Fruit fly (Drosophila melanogaster) whole organism, embryonic: ENCODE data around the gene CG10560.
A peak's percentile ranks its signal among the peaks of the same experiment; 100 is the strongest.

Source experiments
- ATbp ChIP-seq: fragments of 200-800 bp; sonication (Bioruptor generic); optimal IDR thresholded peaks from 2 replicates; lab custom pipeline; 2017; ENCODE audit warnings: missing biosample characterization, mild to moderate bottlenecking, missing genetic modification characterization, missing genetic modification reagents
- BtbVII ChIP-seq: fragments of 200-800 bp; sonication (Bioruptor generic); optimal IDR thresholded peaks from 3 replicates; lab custom pipeline; 2017; ENCODE audit warnings: missing biosample characterization, mild to moderate bottlenecking, missing genetic modification characterization
- CG10147 ChIP-seq: fragments of 200-800 bp; sonication (Bioruptor generic); optimal IDR thresholded peaks from 2 replicates; lab custom pipeline; 2019; ENCODE audit warnings: missing biosample characterization, mild to moderate bottlenecking, missing genetic modification characterization, moderate library complexity
- CG10959 ChIP-seq: fragments of 200-800 bp; sonication (Bioruptor generic); IDR thresholded peaks from 2 replicates; pipeline ENCODE4 v1.3.6; 2022; ENCODE audit warnings: missing biosample characterization, missing genetic modification characterization
- CG11695 ChIP-seq: fragments of 200-800 bp; sonication (Bioruptor generic); IDR thresholded peaks from 3 replicates; pipeline ENCODE4 v1.3.6; 2022; ENCODE audit warnings: missing biosample characterization, missing genetic modification characterization
- CG12659 ChIP-seq: fragments of 200-800 bp; sonication (Bioruptor generic); optimal IDR thresholded peaks from 3 replicates; lab custom pipeline; 2017; ENCODE audit warnings: mild to moderate bottlenecking, missing biosample characterization, missing genetic modification reagents, missing genetic modification characterization
- CG13296 ChIP-seq: fragments of 200-800 bp; sonication (Bioruptor generic); optimal IDR thresholded peaks from 3 replicates; lab custom pipeline; 2018; ENCODE audit warnings: missing biosample characterization, mild to moderate bottlenecking, missing genetic modification characterization
- CG13424 ChIP-seq: fragments of 200-800 bp; sonication (Bioruptor generic); optimal IDR thresholded peaks from 2 replicates; lab custom pipeline; 2019; ENCODE audit warnings: missing biosample characterization, mild to moderate bottlenecking, missing genetic modification characterization, moderate library complexity
- CG13894 ChIP-seq: fragments of 200-800 bp; sonication (Bioruptor generic); optimal IDR thresholded peaks from 3 replicates; lab custom pipeline; 2018; ENCODE audit warnings: missing biosample characterization, mild to moderate bottlenecking, missing genetic modification characterization, moderate library complexity
- CG15514 ChIP-seq: fragments of 200-800 bp; sonication (Bioruptor generic); optimal IDR thresholded peaks from 3 replicates; lab custom pipeline; 2017; ENCODE audit warnings: missing biosample characterization, missing genetic modification characterization, mild to moderate bottlenecking, moderate library complexity, missing genetic modification reagents
- CG16779 ChIP-seq: fragments of 200-800 bp; sonication (Bioruptor generic); IDR thresholded peaks from 2 replicates; pipeline ENCODE4 v1.3.6; 2022; ENCODE audit warnings: missing biosample characterization, missing genetic modification characterization
- CG16813 ChIP-seq: fragments of 200-800 bp; sonication (Bioruptor generic); IDR thresholded peaks from 3 replicates; pipeline ENCODE4 v1.3.6; 2022; ENCODE audit warnings: missing biosample characterization, missing genetic modification characterization; ENCODE audit not compliant: partially characterized antibody
- CG17385 ChIP-seq: fragments of 200-800 bp; sonication (Bioruptor generic); optimal IDR thresholded peaks from 3 replicates; lab custom pipeline; 2018; ENCODE audit warnings: missing biosample characterization, mild to moderate bottlenecking, missing genetic modification characterization
- CG17802 ChIP-seq: fragments of 200-800 bp; sonication (Bioruptor generic); optimal IDR thresholded peaks from 2 replicates; lab custom pipeline; 2018; ENCODE audit warnings: missing biosample characterization, mild to moderate bottlenecking, missing genetic modification characterization, moderate library complexity
- CG18599 ChIP-seq: fragments of 200-800 bp; sonication (Bioruptor generic); optimal IDR thresholded peaks from 3 replicates; lab custom pipeline; 2017; ENCODE audit warnings: missing biosample characterization, missing genetic modification characterization, mild to moderate bottlenecking, moderate library complexity, missing genetic modification reagents
- CG2678 ChIP-seq: fragments of 200-800 bp; sonication (Bioruptor generic); optimal IDR thresholded peaks from 3 replicates; lab custom pipeline; 2019; ENCODE audit warnings: missing biosample characterization, mild to moderate bottlenecking, missing genetic modification characterization, moderate library complexity
- CG3281 ChIP-seq: fragments of 200-800 bp; sonication (Bioruptor generic); optimal IDR thresholded peaks from 3 replicates; lab custom pipeline; 2017; ENCODE audit warnings: missing biosample characterization, mild to moderate bottlenecking, missing genetic modification characterization
- CG34376 ChIP-seq: fragments of 200-800 bp; sonication (Bioruptor generic); optimal IDR thresholded peaks from 2 replicates; lab custom pipeline; 2018; ENCODE audit warnings: missing biosample characterization, mild to moderate bottlenecking, missing genetic modification characterization
- CG3726 ChIP-seq: fragments of 200-800 bp; sonication (Bioruptor generic); IDR thresholded peaks from 3 replicates; pipeline ENCODE4, ENCODE4 v1.3.6; 2022; ENCODE audit warnings: missing biosample characterization, missing genetic modification characterization
- CG3995 ChIP-seq: fragments of 200-800 bp; sonication (Bioruptor generic); optimal IDR thresholded peaks from 3 replicates; lab custom pipeline; 2016; ENCODE audit warnings: missing biosample characterization, missing genetic modification characterization
- CG4424 ChIP-seq: fragments of 200-800 bp; sonication (Bioruptor generic); optimal IDR thresholded peaks from 3 replicates; lab custom pipeline; 2016; ENCODE audit warnings: missing biosample characterization, missing genetic modification characterization
- CG6765 ChIP-seq: fragments of 200-800 bp; sonication (Bioruptor generic); optimal IDR thresholded peaks from 3 replicates; lab custom pipeline; 2017; ENCODE audit warnings: missing biosample characterization, mild to moderate bottlenecking, missing genetic modification characterization
- CG8089 ChIP-seq: fragments of 200-800 bp; sonication (Bioruptor generic); optimal IDR thresholded peaks from 3 replicates; lab custom pipeline; 2016; ENCODE audit warnings: missing biosample characterization, missing genetic modification characterization
- CrebB ChIP-seq: fragments of 200-800 bp; sonication (Bioruptor generic); optimal IDR thresholded peaks from 3 replicates; lab custom pipeline; 2018; ENCODE audit warnings: missing biosample characterization, mild to moderate bottlenecking, missing genetic modification characterization
- Dek ChIP-seq: fragments of 200-800 bp; sonication (Bioruptor generic); optimal IDR thresholded peaks from 3 replicates; lab custom pipeline; 2019; ENCODE audit warnings: missing biosample characterization, mild to moderate bottlenecking, missing genetic modification characterization, moderate library complexity
- Dip3 ChIP-seq: fragments of 200-800 bp; sonication (Bioruptor generic); optimal IDR thresholded peaks from 3 replicates; lab custom pipeline; 2016; ENCODE audit warnings: missing biosample characterization, missing genetic modification characterization
- Ets97D ChIP-seq: fragments of 200-800 bp; sonication (Bioruptor generic); optimal IDR thresholded peaks from 3 replicates; lab custom pipeline; 2016; ENCODE audit warnings: missing biosample characterization, missing genetic modification characterization
- Gug ChIP-seq: fragments of 200-800 bp; sonication (Bioruptor generic); IDR thresholded peaks from 4 replicates; pipeline ENCODE4 v1.3.6; 2022; ENCODE audit warnings: missing biosample characterization, missing genetic modification characterization
- H2.0 ChIP-seq: fragments of 200-800 bp; sonication (Bioruptor generic); IDR thresholded peaks from 2 replicates; pipeline ENCODE4 v1.3.6; 2022; ENCODE audit warnings: missing biosample characterization, missing genetic modification characterization
- Hmr ChIP-seq: fragments of 200-800 bp; sonication (Bioruptor generic); optimal IDR thresholded peaks from 3 replicates; lab custom pipeline; 2017; ENCODE audit warnings: mild to moderate bottlenecking, missing biosample characterization, missing genetic modification reagents, missing genetic modification characterization
- Jarid2 ChIP-seq: fragments of 200-800 bp; sonication (Bioruptor generic); optimal IDR thresholded peaks from 3 replicates; lab custom pipeline; 2017; ENCODE audit warnings: mild to moderate bottlenecking, missing biosample characterization, missing genetic modification reagents, missing genetic modification characterization
- PHDP ChIP-seq: fragments of 200-800 bp; sonication (Bioruptor generic); optimal IDR thresholded peaks from 3 replicates; lab custom pipeline; 2018; ENCODE audit warnings: missing biosample characterization, mild to moderate bottlenecking, missing genetic modification characterization, moderate library complexity
- Pdp1 ChIP-seq, 2 experiments: fragments of 200-800 bp; sonication (Bioruptor generic); optimal IDR thresholded peaks; 3 replicates each; lab custom pipeline; 2016; ENCODE audit warnings: missing biosample characterization in 2 of 2, missing genetic modification characterization in 2 of 2, mild to moderate bottlenecking in 1 of 2, moderate library complexity in 1 of 2
- YL-1 ChIP-seq: fragments of 200-800 bp; sonication (Bioruptor generic); optimal IDR thresholded peaks from 3 replicates; lab custom pipeline; 2017; ENCODE audit warnings: missing biosample characterization, mild to moderate bottlenecking, missing genetic modification characterization
- caup ChIP-seq: fragments of 200-800 bp; sonication (Bioruptor generic); optimal IDR thresholded peaks from 3 replicates; lab custom pipeline; 2017; ENCODE audit warnings: missing biosample characterization, mild to moderate bottlenecking, missing genetic modification characterization, moderate library complexity; ENCODE audit not compliant: severe bottlenecking
- dimm ChIP-seq: fragments of 200-800 bp; sonication (Bioruptor generic); IDR thresholded peaks from 2 replicates; pipeline ENCODE4 v1.3.6; 2022; ENCODE audit warnings: missing biosample characterization, missing genetic modification characterization
- gem ChIP-seq: fragments of 200-800 bp; sonication (Bioruptor generic); optimal IDR thresholded peaks from 2 replicates; lab custom pipeline; 2019; ENCODE audit warnings: missing biosample characterization, mild to moderate bottlenecking, missing genetic modification characterization, moderate library complexity
- h ChIP-seq: fragments of >200 bp; optimal IDR thresholded peaks from 2 replicates; lab custom pipeline; 2017
- mirr ChIP-seq: fragments of 200-800 bp; sonication (Bioruptor generic); optimal IDR thresholded peaks from 3 replicates; lab custom pipeline; 2018; ENCODE audit warnings: missing biosample characterization, mild to moderate bottlenecking, missing genetic modification characterization
- odd ChIP-seq: fragments of 200-800 bp; sonication (Bioruptor generic); optimal IDR thresholded peaks from 2 replicates; lab custom pipeline; 2017; ENCODE audit warnings: missing biosample characterization, mild to moderate bottlenecking, missing genetic modification characterization
- onecut ChIP-seq: fragments of 200-800 bp; sonication (Bioruptor generic); IDR thresholded peaks from 2 replicates; pipeline ENCODE4 v1.3.6; 2022; ENCODE audit warnings: missing biosample characterization, missing genetic modification characterization
- org-1 ChIP-seq: fragments of 200-800 bp; sonication (Bioruptor generic); optimal IDR thresholded peaks from 2 replicates; lab custom pipeline; 2017; ENCODE audit warnings: missing biosample characterization, missing genetic modification characterization
- pb ChIP-seq: fragments of 200-800 bp; sonication (Bioruptor generic); optimal IDR thresholded peaks from 3 replicates; lab custom pipeline; 2016; ENCODE audit warnings: missing biosample characterization, missing genetic modification characterization
- scrt ChIP-seq: fragments of 200-800 bp; sonication (Bioruptor generic); optimal IDR thresholded peaks from 2 replicates; lab custom pipeline; 2018; ENCODE audit warnings: missing biosample characterization, mild to moderate bottlenecking, missing genetic modification characterization, moderate library complexity
- sd ChIP-seq: fragments of 200-800 bp; sonication (Bioruptor generic); optimal IDR thresholded peaks from 3 replicates; lab custom pipeline; 2018; ENCODE audit warnings: missing biosample characterization, mild to moderate bottlenecking, missing genetic modification characterization, moderate library complexity
- sens ChIP-seq: fragments of 200-800 bp; sonication (Bioruptor generic); peaks from one replicate; lab custom pipeline; 2016; ENCODE audit warnings: missing biosample characterization, missing genetic modification characterization
- tll ChIP-seq, 2 experiments: fragments of 200-800 bp in 1 of 2; fragments of >200 bp in 1 of 2; sonication (Bioruptor generic) in 1 of 2; optimal IDR thresholded peaks; 2 replicates each; lab custom pipeline; 2017 to 2019; ENCODE audit warnings: missing biosample characterization in 2 of 2, missing genetic modification characterization in 2 of 2, mild to moderate bottlenecking in 1 of 2, moderate library complexity in 1 of 2
- trh ChIP-seq: fragments of 200-800 bp; sonication (Bioruptor generic); optimal IDR thresholded peaks from 2 replicates; lab custom pipeline; 2016; ENCODE audit warnings: missing biosample characterization, missing genetic modification characterization
- unc-4 ChIP-seq: fragments of 200-800 bp; sonication (Bioruptor generic); IDR thresholded peaks from 2 replicates; pipeline ENCODE4 v1.3.6; 2022; ENCODE audit warnings: missing biosample characterization, missing genetic modification characterization; ENCODE audit not compliant: partially characterized antibody
- zen ChIP-seq: fragments of 200-800 bp; sonication (Bioruptor generic); optimal IDR thresholded peaks from 3 replicates; lab custom pipeline; 2018; ENCODE audit warnings: missing biosample characterization, mild to moderate bottlenecking, missing genetic modification characterization, moderate library complexity

CG10560 gene

DNA sequence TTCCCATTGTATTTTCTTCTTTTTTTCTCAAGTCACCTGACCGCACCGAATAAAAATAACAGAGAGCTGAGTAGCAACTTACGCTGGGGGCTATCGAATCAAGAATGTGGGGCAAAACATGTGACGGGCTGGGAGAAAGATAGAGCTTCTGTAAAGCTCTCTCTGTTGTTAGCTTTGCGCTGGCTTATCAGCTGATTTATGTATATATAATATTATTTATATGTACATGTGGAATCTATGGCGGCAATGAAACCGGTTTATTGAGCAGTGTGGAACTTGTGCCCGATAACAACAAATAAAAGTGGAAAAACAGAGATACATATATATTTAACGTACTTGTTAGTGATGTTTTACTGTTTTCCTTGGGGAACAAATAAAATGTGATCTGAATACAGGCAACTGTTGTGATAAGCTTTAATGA, 27.0 kb downstream of the CG10560 start, which contains the start of gene CG31098 (continued):
- no peak for TF ChIP-seq H2.0 (GFP tag; lab: Robert Waterston, UW)
- TF ChIP-seq CG15514: peak; percentile 58
- TF ChIP-seq mirr: peak; percentile 76
- TF ChIP-seq CG17802 (tag; lab: Kevin White, UChicago): no peak
- TF ChIP-seq CG2678: peak; percentile 54
- peak; percentile 53 for TF ChIP-seq CG3281 (GFP tag; lab: Kevin White, UChicago)
- peak; percentile 53 for TF ChIP-seq CrebB (tag; lab: Kevin White, UChicago)
- TF ChIP-seq CG10959 (GFP tag; lab: Robert Waterston, UW): no peak
- no peak for TF ChIP-seq CG16813 (GFP tag; lab: Robert Waterston, UW)
- TF ChIP-seq ATbp (GFP tag; lab: Kevin White, UChicago): peak; percentile 39
- peak; percentile 48 for TF ChIP-seq CG18599 (GFP tag; lab: Kevin White, UChicago)
- TF ChIP-seq h: no peak
- peak; percentile 43; the same call in 1 of the 2 replicates for TF ChIP-seq unc-4 (GFP tag; lab: Robert Waterston, UW)
- TF ChIP-seq sd (tag; lab: Kevin White, UChicago): peak; percentile 95
- peak; percentile 30 for TF ChIP-seq scrt (GFP tag; lab: Kevin White, UChicago)
- TF ChIP-seq trh (GFP tag; lab: Kevin White, UChicago): no peak
- TF ChIP-seq PHDP: peak; percentile 60
- TF ChIP-seq CG11695 (GFP tag; lab: Robert Waterston, UW): no peak
- no peak for TF ChIP-seq Gug
- TF ChIP-seq CG3995: peak; percentile 72
- no peak for TF ChIP-seq Dip3 (GFP tag; lab: Kevin White, UChicago)
- TF ChIP-seq sens (GFP tag; lab: Kevin White, UChicago): peak; percentile 20
- no peak for TF ChIP-seq tll (GFP tag; optimal IDR thresholded peaks at IDR 0.05; lab: Kevin White, UChicago)
- peak; percentile 70 for TF ChIP-seq CG13296 (GFP tag; lab: Kevin White, UChicago)
- peak; percentile 12 for TF ChIP-seq CG13424
- peak; percentile 35 for TF ChIP-seq Hmr (GFP tag; lab: Kevin White, UChicago)
- peak; percentile 31 for TF ChIP-seq gem (tag; lab: Kevin White, UChicago)
- peak; percentile 39 for TF ChIP-seq caup
- TF ChIP-seq onecut (GFP tag; lab: Robert Waterston, UW): no peak
- peak; percentile 63 for TF ChIP-seq Jarid2 (GFP tag; lab: Kevin White, UChicago)
- TF ChIP-seq pb (GFP tag; lab: Kevin White, UChicago): no peak
- peak; percentile 52 for TF ChIP-seq CG6765
- peak; percentile 47 for TF ChIP-seq CG17385 (GFP tag; lab: Kevin White, UChicago)
- TF ChIP-seq YL-1 (GFP tag; lab: Kevin White, UChicago): peak; percentile 0
- no peak for TF ChIP-seq CG12659 (GFP tag; lab: Kevin White, UChicago)
- TF ChIP-seq CG4424 (GFP tag; lab: Kevin White, UChicago): no peak
- TF ChIP-seq org-1 (GFP tag; lab: Kevin White, UChicago): no peak
- TF ChIP-seq CG13894 (tag; lab: Kevin White, UChicago): peak; percentile 51
- TF ChIP-seq CG34376 (GFP tag; lab: Kevin White, UChicago): peak; percentile 87
- no peak for TF ChIP-seq CG3726 (GFP tag; lab: Robert Waterston, UW)
- peak; percentile 53 for TF ChIP-seq odd (GFP tag; lab: Kevin White, UChicago)
- no peak for TF ChIP-seq CG8089 (GFP tag; lab: Kevin White, UChicago)
- TF ChIP-seq dimm (GFP tag; lab: Robert Waterston, UW): no peak
- no peak for TF ChIP-seq CG16779
- no peak for TF ChIP-seq zen
- no peak for TF ChIP-seq Ets97D
- TF ChIP-seq Dek (tag; lab: Kevin White, UChicago): no peak
- TF ChIP-seq BtbVII (GFP tag; lab: Kevin White, UChicago): peak; percentile 66
- peak in 1 of 2 experiments; percentile 39 for TF ChIP-seq Pdp1 (GFP tag; optimal IDR thresholded peaks at IDR 0.05; lab: Kevin White, UChicago)
- peak; percentile 11 for TF ChIP-seq CG10147 (GFP tag; lab: Kevin White, UChicago)
